Fruit fly (Drosophila melanogaster) whole organism, adult: Measurements from ENCODE around the gene Atg5.

Experiments
- CG12768 ChIP-seq: fragments of 200-800 bp; sonication (Bioruptor generic); optimal IDR thresholded peaks from 2 replicates; lab custom pipeline; 2017; ENCODE audit warnings: missing biosample characterization, missing genetic modification characterization, mild to moderate bottlenecking, moderate library complexity, missing genetic modification reagents
- Hr96 ChIP-seq: fragments of 200-800 bp; sonication (Bioruptor generic); optimal IDR thresholded peaks from 2 replicates; lab custom pipeline; 2016; ENCODE audit warnings: missing biosample characterization, missing genetic modification characterization
- cic ChIP-seq: fragments of 200-800 bp; sonication (Bioruptor generic); optimal IDR thresholded peaks from 2 replicates; lab custom pipeline; 2017; ENCODE audit warnings: missing biosample characterization, mild to moderate bottlenecking, missing genetic modification characterization, moderate library complexity
- cnc ChIP-seq, 2 experiments: fragments of >200 bp; optimal IDR thresholded peaks; 2 replicates each; lab custom pipeline; 2017
- ovo ChIP-seq: fragments of 200-800 bp; sonication (Bioruptor generic); optimal IDR thresholded peaks from 2 replicates; lab custom pipeline; 2016; ENCODE audit warnings: missing biosample characterization, missing genetic modification characterization

- TF ChIP-seq cic (no peak), ovo (GFP tag; lab: Kevin White, UChicago) (no peak), cnc (optimal IDR thresholded peaks at IDR 0.05; lab: Kevin White, UChicago) (no peak), Hr96 (no peak), CG12768 (GFP tag; lab: Kevin White, UChicago) (no peak)
Observed at dm6 chrX:7285410-7285809, 38.2 kb downstream of the Atg5 start.
